Fruit fly (Drosophila melanogaster) whole organism, embryonic: ENCODE measurements around the gene Ufd4.

ENCODE experiments used
- Ada2b ChIP-seq: fragments of 200-800 bp; sonication (Bioruptor generic); IDR thresholded peaks from 2 replicates; pipeline ENCODE4 v1.3.6; 2022; ENCODE audit warnings: missing biosample characterization, missing genetic modification characterization
- Adf1 ChIP-seq: fragments of 200-800 bp; sonication (Bioruptor generic); IDR thresholded peaks from 2 replicates; pipeline ENCODE4 v1.3.6; 2022; ENCODE audit warnings: missing biosample characterization, missing genetic modification characterization
- CG10267 ChIP-seq: fragments of 200-800 bp; sonication (Bioruptor generic); optimal IDR thresholded peaks from 2 replicates; lab custom pipeline; 2018; ENCODE audit warnings: missing biosample characterization, mild to moderate bottlenecking, missing genetic modification characterization, moderate library complexity
- CG12071 ChIP-seq: fragments of 200-800 bp; sonication (Bioruptor generic); optimal IDR thresholded peaks from 3 replicates; lab custom pipeline; 2018; ENCODE audit warnings: missing biosample characterization, mild to moderate bottlenecking, missing genetic modification characterization
- CG1233 ChIP-seq: fragments of 200-800 bp; sonication (Bioruptor generic); optimal IDR thresholded peaks from 4 replicates; lab custom pipeline; 2018; ENCODE audit warnings: missing biosample characterization, mild to moderate bottlenecking, missing genetic modification characterization
- CG13287 ChIP-seq: fragments of 200-800 bp; sonication (Bioruptor generic); IDR thresholded peaks from 2 replicates; pipeline ENCODE4 v1.3.6; 2022; ENCODE audit warnings: missing biosample characterization, missing genetic modification characterization; ENCODE audit not compliant: partially characterized antibody
- CG13624 ChIP-seq: fragments of 200-800 bp; sonication (Bioruptor generic); optimal IDR thresholded peaks from 2 replicates; lab custom pipeline; 2016; ENCODE audit warnings: missing biosample characterization, missing genetic modification characterization
- CG14710 ChIP-seq: fragments of 200-800 bp; sonication (Bioruptor generic); optimal IDR thresholded peaks from 3 replicates; lab custom pipeline; 2019; ENCODE audit warnings: missing biosample characterization, mild to moderate bottlenecking, missing genetic modification characterization, moderate library complexity
- CG17186 ChIP-seq: fragments of 200-800 bp; sonication (Bioruptor generic); optimal IDR thresholded peaks from 3 replicates; lab custom pipeline; 2017; ENCODE audit warnings: missing biosample characterization, missing genetic modification reagents, missing genetic modification characterization
- CG17912 ChIP-seq: fragments of 200-800 bp; sonication (Bioruptor generic); optimal IDR thresholded peaks from 2 replicates; lab custom pipeline; 2018; ENCODE audit warnings: missing biosample characterization, mild to moderate bottlenecking, missing genetic modification characterization
- CG2116 ChIP-seq: fragments of 200-800 bp; sonication (Bioruptor generic); optimal IDR thresholded peaks from 3 replicates; lab custom pipeline; 2018; ENCODE audit warnings: missing biosample characterization, mild to moderate bottlenecking, missing genetic modification characterization
- CG2199 ChIP-seq: fragments of 200-800 bp; sonication (Bioruptor generic); IDR thresholded peaks from 3 replicates; pipeline ENCODE4 v1.3.6; 2022; ENCODE audit warnings: missing biosample characterization, missing genetic modification characterization
- CG2712 ChIP-seq: fragments of 200-800 bp; optimal IDR thresholded peaks from 3 replicates; lab custom pipeline; 2019; ENCODE audit warnings: missing biosample characterization, mild to moderate bottlenecking, missing genetic modification characterization, moderate library complexity
- CG34422 ChIP-seq: fragments of 200-800 bp; sonication (Bioruptor generic); IDR thresholded peaks from 3 replicates; pipeline ENCODE4 v1.3.6; 2022; ENCODE audit warnings: missing biosample characterization, missing genetic modification characterization
- CG3847 ChIP-seq: fragments of 200-800 bp; sonication (Bioruptor generic); IDR thresholded peaks from 2 replicates; pipeline ENCODE4 v1.3.6; 2022; ENCODE audit warnings: missing biosample characterization, missing genetic modification characterization
- CG43689 ChIP-seq: fragments of 200-800 bp; sonication (Bioruptor generic); IDR thresholded peaks from 2 replicates; pipeline ENCODE4 v1.3.6; 2022; ENCODE audit warnings: missing biosample characterization, missing genetic modification characterization
- CG6791 ChIP-seq: fragments of 200-800 bp; sonication (Bioruptor generic); IDR thresholded peaks from 3 replicates; pipeline ENCODE4 v1.3.6; 2022; ENCODE audit warnings: missing biosample characterization, missing genetic modification characterization; ENCODE audit not compliant: partially characterized antibody
- CG7745 ChIP-seq: fragments of 200-800 bp; sonication (Bioruptor generic); optimal IDR thresholded peaks from 2 replicates; lab custom pipeline; 2018; ENCODE audit warnings: missing biosample characterization, mild to moderate bottlenecking, missing genetic modification characterization, moderate library complexity
- CG7963 ChIP-seq: fragments of 200-800 bp; sonication (Bioruptor generic); IDR thresholded peaks from 3 replicates; pipeline ENCODE4 v1.3.6; 2022; ENCODE audit warnings: missing biosample characterization, missing genetic modification characterization; ENCODE audit not compliant: partially characterized antibody
- CG8359 ChIP-seq: fragments of 200-800 bp; sonication (Bioruptor generic); optimal IDR thresholded peaks from 2 replicates; lab custom pipeline; 2017; ENCODE audit warnings: missing biosample characterization, mild to moderate bottlenecking, missing genetic modification characterization, borderline replicate concordance
- CG8924 ChIP-seq: fragments of 200-800 bp; optimal IDR thresholded peaks from 3 replicates; lab custom pipeline; 2019; ENCODE audit warnings: missing biosample characterization, mild to moderate bottlenecking, missing genetic modification characterization, moderate library complexity
- CG9797 ChIP-seq: fragments of 200-800 bp; sonication (Bioruptor generic); optimal IDR thresholded peaks from 3 replicates; lab custom pipeline; 2018; ENCODE audit warnings: missing biosample characterization, mild to moderate bottlenecking, missing genetic modification characterization
- CHES-1-like ChIP-seq: fragments of 200-800 bp; sonication (Bioruptor generic); optimal IDR thresholded peaks from 2 replicates; lab custom pipeline; 2016; ENCODE audit warnings: missing biosample characterization, missing genetic modification characterization
- Dbx ChIP-seq: fragments of 200-800 bp; sonication (Bioruptor generic); IDR thresholded peaks from 3 replicates; pipeline ENCODE4 v1.3.6; 2022; ENCODE audit warnings: missing biosample characterization, missing genetic modification characterization
- Deaf1 ChIP-seq: fragments of 200-800 bp; optimal IDR thresholded peaks from 3 replicates; lab custom pipeline; 2019; ENCODE audit warnings: missing biosample characterization, mild to moderate bottlenecking, missing genetic modification characterization, moderate library complexity
- Gug ChIP-seq: fragments of 200-800 bp; sonication (Bioruptor generic); IDR thresholded peaks from 4 replicates; pipeline ENCODE4 v1.3.6; 2022; ENCODE audit warnings: missing biosample characterization, missing genetic modification characterization
- HLH4C ChIP-seq: fragments of 200-800 bp; sonication (Bioruptor generic); IDR thresholded peaks from 3 replicates; pipeline ENCODE4 v1.3.6; 2022; ENCODE audit warnings: missing biosample characterization, missing genetic modification characterization; ENCODE audit not compliant: partially characterized antibody
- Med ChIP-seq: fragments of 200-800 bp; sonication (Bioruptor generic); peaks from one replicate; lab custom pipeline; 2016; ENCODE audit warnings: missing biosample characterization, missing genetic modification characterization, mild to moderate bottlenecking, inconsistent platforms, moderate library complexity
- NC2β ChIP-seq: fragments of 200-800 bp; sonication (Bioruptor generic); optimal IDR thresholded peaks from 2 replicates; lab custom pipeline; 2016; ENCODE audit warnings: missing biosample characterization, missing genetic modification characterization
- Nf-YA ChIP-seq: fragments of 200-800 bp; sonication (Bioruptor generic); IDR thresholded peaks from 2 replicates; pipeline ENCODE4 v1.3.6; 2022; ENCODE audit warnings: missing biosample characterization, missing genetic modification characterization
- Stat92E ChIP-seq, 3 experiments: fragments of >200 bp in 2 of 3; fragments of 200-800 bp in 1 of 3; sonication (Bioruptor generic) in 1 of 3; optimal IDR thresholded peaks; 2 replicates each; lab custom pipeline; 2017 to 2019; ENCODE audit warnings: missing biosample characterization in 3 of 3, missing genetic modification characterization in 3 of 3, mild to moderate bottlenecking in 1 of 3, moderate library complexity in 1 of 3
- ato ChIP-seq: fragments of 200-800 bp; sonication (Bioruptor generic); IDR thresholded peaks from 2 replicates; pipeline ENCODE4 v1.3.6; 2022; ENCODE audit warnings: missing biosample characterization, missing genetic modification characterization; ENCODE audit not compliant: partially characterized antibody
- bbx ChIP-seq: fragments of 200-800 bp; sonication (Bioruptor generic); IDR thresholded peaks from 2 replicates; pipeline ENCODE4 v1.3.6; 2022; ENCODE audit warnings: missing biosample characterization, missing genetic modification characterization; ENCODE audit not compliant: partially characterized antibody
- chinmo ChIP-seq: fragments of 200-800 bp; sonication (Bioruptor generic); IDR thresholded peaks from 4 replicates; pipeline ENCODE4 v1.3.6; 2022; ENCODE audit warnings: missing biosample characterization, missing genetic modification characterization; ENCODE audit not compliant: partially characterized antibody
- crol ChIP-seq: fragments of 200-800 bp; sonication (Bioruptor generic); IDR thresholded peaks from 2 replicates; pipeline ENCODE4 v1.3.6; 2022; ENCODE audit warnings: missing biosample characterization, missing genetic modification characterization
- eve ChIP-seq, 2 experiments: fragments of >200 bp; optimal IDR thresholded peaks; 2 replicates each; lab custom pipeline; 2017; ENCODE audit warnings: missing biosample characterization in 2 of 2, missing genetic modification characterization in 2 of 2
- ewg ChIP-seq: fragments of 200-800 bp; sonication (Bioruptor generic); optimal IDR thresholded peaks from 3 replicates; lab custom pipeline; 2017; ENCODE audit warnings: mild to moderate bottlenecking, missing biosample characterization, missing genetic modification reagents, missing genetic modification characterization
- gcm ChIP-seq: fragments of 200-800 bp; sonication (Bioruptor generic); optimal IDR thresholded peaks from 2 replicates; lab custom pipeline; 2019; ENCODE audit warnings: missing biosample characterization, mild to moderate bottlenecking, missing genetic modification characterization, moderate library complexity
- grau ChIP-seq: fragments of 200-800 bp; optimal IDR thresholded peaks from 3 replicates; lab custom pipeline; 2019; ENCODE audit warnings: missing biosample characterization, mild to moderate bottlenecking, missing genetic modification characterization, moderate library complexity
- gro ChIP-seq: fragments of 200-800 bp; sonication (Bioruptor generic); optimal IDR thresholded peaks from 2 replicates; lab custom pipeline; 2016; ENCODE audit warnings: missing biosample characterization, missing genetic modification characterization
- hth ChIP-seq: fragments of >200 bp; optimal IDR thresholded peaks from 2 replicates; lab custom pipeline; 2017; ENCODE audit warnings: inconsistent platforms
- lilli ChIP-seq: fragments of 200-800 bp; sonication (Bioruptor generic); optimal IDR thresholded peaks from 3 replicates; lab custom pipeline; 2016; ENCODE audit warnings: missing biosample characterization, missing genetic modification characterization
- nerfin-1 ChIP-seq: fragments of 200-800 bp; sonication (Bioruptor generic); optimal IDR thresholded peaks from 3 replicates; lab custom pipeline; 2019; ENCODE audit warnings: missing biosample characterization, mild to moderate bottlenecking, missing genetic modification characterization, moderate library complexity
- nerfin-2 ChIP-seq: fragments of 200-800 bp; sonication (Bioruptor generic); IDR thresholded peaks from 2 replicates; pipeline ENCODE4 v1.3.6; 2022; ENCODE audit warnings: missing biosample characterization, missing genetic modification characterization; ENCODE audit not compliant: partially characterized antibody
- nmo ChIP-seq: fragments of 200-800 bp; sonication (Bioruptor generic); optimal IDR thresholded peaks from 2 replicates; lab custom pipeline; 2018; ENCODE audit warnings: missing biosample characterization, mild to moderate bottlenecking, missing genetic modification characterization, moderate library complexity
- phol ChIP-seq: fragments of 200-800 bp; sonication (Bioruptor generic); optimal IDR thresholded peaks from 3 replicates; lab custom pipeline; 2018; ENCODE audit warnings: missing biosample characterization, mild to moderate bottlenecking, missing genetic modification characterization, moderate library complexity
- sug ChIP-seq: fragments of 200-800 bp; optimal IDR thresholded peaks from 2 replicates; lab custom pipeline; 2019; ENCODE audit warnings: missing biosample characterization, mild to moderate bottlenecking, missing genetic modification characterization, moderate library complexity
- twi ChIP-seq: fragments of 200-800 bp; optimal IDR thresholded peaks from 2 replicates; lab custom pipeline; 2019; ENCODE audit warnings: missing biosample characterization, mild to moderate bottlenecking, missing genetic modification characterization, moderate library complexity
- usp ChIP-seq: fragments of >200 bp; optimal IDR thresholded peaks from 2 replicates; lab custom pipeline; 2017; ENCODE audit warnings: missing biosample characterization, missing genetic modification characterization
- wdn ChIP-seq: fragments of 200-800 bp; sonication (Bioruptor generic); IDR thresholded peaks from 2 replicates; pipeline ENCODE4 v1.3.6; 2022; ENCODE audit warnings: missing biosample characterization, missing genetic modification characterization

The Ufd4 gene

dm6 chr2L:10246785-10247190 is 45.4 kb downstream of the Ufd4 start, which contains the start of gene chico (continued):
- TF ChIP-seq wdn: no peak
- peak; percentile 89 for TF ChIP-seq CG6791 (GFP tag; lab: Robert Waterston, UW)
- no peak for TF ChIP-seq usp (GFP tag; lab: Kevin White, UChicago)
- peak; percentile 33 for TF ChIP-seq CG2712
- peak; percentile 58; the same call in 1 of the 2 replicates for TF ChIP-seq nerfin-2 (GFP tag; lab: Robert Waterston, UW)
- peak; percentile 63; the same call in 1 of the 3 replicates for TF ChIP-seq CG34422 (GFP tag; lab: Robert Waterston, UW)
- peak; percentile 47 for TF ChIP-seq gro
- peak; percentile 22; the same call in 1 of the 3 replicates for TF ChIP-seq Dbx (GFP tag; lab: Robert Waterston, UW)
- no peak for TF ChIP-seq Ada2b (GFP tag; lab: Robert Waterston, UW)
- TF ChIP-seq CG13624 (GFP tag; lab: Kevin White, UChicago): peak; percentile 68
- peak; percentile 50 for TF ChIP-seq sug
- no peak for TF ChIP-seq CG12071
- TF ChIP-seq CHES-1-like (GFP tag; lab: Kevin White, UChicago): peak; percentile 18
- TF ChIP-seq CG8359: no peak
- peak; percentile 76; the same call in 2 of the 4 replicates for TF ChIP-seq chinmo (GFP tag; lab: Robert Waterston, UW)
- no peak for TF ChIP-seq Gug (GFP tag; lab: Robert Waterston, UW)
- TF ChIP-seq twi (tag; lab: Kevin White, UChicago): peak; percentile 19
- TF ChIP-seq grau (tag; lab: Kevin White, UChicago): no peak
- peak; percentile 52 for TF ChIP-seq CG10267
- TF ChIP-seq Nf-YA (GFP tag; lab: Robert Waterston, UW): no peak
- TF ChIP-seq CG2116 (GFP tag; lab: Kevin White, UChicago): peak; percentile 68
- no peak for TF ChIP-seq CG1233
- TF ChIP-seq ato: peak; percentile 55; the same call in 1 of the 2 replicates
- TF ChIP-seq lilli (GFP tag; lab: Kevin White, UChicago): peak; percentile 38
- no peak for TF ChIP-seq gcm (GFP tag; lab: Kevin White, UChicago)
- TF ChIP-seq nmo (GFP tag; lab: Kevin White, UChicago): peak; percentile 63
- peak; percentile 17 for TF ChIP-seq CG17186 (GFP tag; lab: Kevin White, UChicago)
- no peak for TF ChIP-seq CG2199 (GFP tag; lab: Robert Waterston, UW)
- peak; percentile 80 for TF ChIP-seq HLH4C (GFP tag; lab: Robert Waterston, UW)
- TF ChIP-seq NC2β: peak; percentile 15
- no peak for TF ChIP-seq CG7745 (tag; lab: Kevin White, UChicago)
- peak; percentile 83 for TF ChIP-seq Med (GFP tag; lab: Kevin White, UChicago)
- no peak for TF ChIP-seq ewg (GFP tag; lab: Kevin White, UChicago)
- TF ChIP-seq Deaf1 (tag; lab: Kevin White, UChicago): no peak
- peak; percentile 60 for TF ChIP-seq CG13287 (GFP tag; lab: Robert Waterston, UW)
- TF ChIP-seq CG9797 (GFP tag; lab: Kevin White, UChicago): peak; percentile 53
- peak; percentile 44 for TF ChIP-seq CG8924
- TF ChIP-seq bbx: peak; percentile 74
- no peak for TF ChIP-seq crol (GFP tag; lab: Robert Waterston, UW)
- TF ChIP-seq CG3847: no peak; the same call in 1 of the 2 replicates
- no peak for TF ChIP-seq hth
- peak in 1 of 2 experiments; percentile 76 for TF ChIP-seq eve (GFP tag; optimal IDR thresholded peaks at IDR 0.05; lab: Kevin White, UChicago)
- TF ChIP-seq Adf1 (GFP tag; lab: Robert Waterston, UW): no peak
- TF ChIP-seq phol (tag; lab: Kevin White, UChicago): peak; percentile 43
- TF ChIP-seq Stat92E (GFP tag; optimal IDR thresholded peaks at IDR 0.05; lab: Kevin White, UChicago): peak in 1 of 3 experiments; percentile 17
- TF ChIP-seq CG17912 (GFP tag; lab: Kevin White, UChicago): no peak
- peak; percentile 67 for TF ChIP-seq CG14710 (tag; lab: Kevin White, UChicago)
- TF ChIP-seq nerfin-1 (tag; lab: Kevin White, UChicago): peak; percentile 93
- peak; percentile 26; the same call in 2 of the 3 replicates for TF ChIP-seq CG7963 (GFP tag; lab: Robert Waterston, UW)
- no peak for TF ChIP-seq CG43689 (GFP tag; lab: Robert Waterston, UW)
